Worm (Caenorhabditis elegans) whole organism, early embryonic: ENCODE data around the gene ZK402.1.

Experiments used
- ama-1 ChIP-seq: fragments of 150-350 bp; optimal IDR thresholded peaks from 2 replicates; lab custom pipeline; 2014
- ceh-36 ChIP-seq: sonication (generic microtip); optimal IDR thresholded peaks from 2 replicates; lab custom pipeline; 2016; ENCODE audit warnings: missing genetic modification characterization, inconsistent platforms, missing compliant biosample characterization
- ets-7 ChIP-seq: sonication (generic microtip); optimal IDR thresholded peaks from 2 replicates; lab custom pipeline; 2016; ENCODE audit warnings: missing genotype, missing genetic modification characterization, missing compliant biosample characterization
- scrt-1 ChIP-seq: fragments of 200-800 bp; sonication (Bioruptor generic); IDR thresholded peaks from 2 replicates; pipeline ENCODE4 v1.3.6; 2022; ENCODE audit warnings: missing genetic modification characterization, missing compliant biosample characterization

DNA sequence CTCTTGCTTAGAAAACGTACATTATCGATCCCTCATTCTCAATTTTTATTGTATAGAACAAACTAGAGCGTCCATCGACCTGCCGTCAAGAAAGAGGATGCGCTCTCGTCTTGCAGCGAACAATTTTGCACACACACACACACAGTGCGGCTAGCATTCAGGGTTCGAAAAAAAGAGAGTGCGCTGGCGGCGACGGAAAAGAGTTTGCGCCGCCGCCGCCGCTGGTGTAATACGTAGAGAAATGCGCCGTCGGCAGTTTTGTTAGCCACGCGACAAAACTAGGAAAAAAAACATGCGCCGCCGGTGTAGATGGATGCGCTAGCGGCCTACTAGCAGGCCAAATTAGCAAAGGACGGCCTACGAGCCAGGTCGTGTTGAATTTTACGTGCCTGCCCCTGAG lies 20.5 kb upstream of the ZK402.1 start:
- TF ChIP-seq ama-1 (lab: Kevin White, UChicago) (no peak), ceh-36 (tag; lab: Kevin White, UChicago) (no peak), ets-7 (no peak), scrt-1 (GFP tag; lab: Robert Waterston, UW) (no peak)
